Fruit fly (Drosophila melanogaster) whole organism, wandering third instar larva: Measurements from ENCODE around the gene Nup133.

Source experiments
- Abd-B ChIP-seq: fragments of >200 bp; optimal IDR thresholded peaks from 2 replicates; lab custom pipeline; 2017; ENCODE audit warnings: missing biosample characterization, missing genetic modification characterization
- brk ChIP-seq: fragments of 200-800 bp; sonication (Bioruptor generic); optimal IDR thresholded peaks from 2 replicates; lab custom pipeline; 2016; ENCODE audit warnings: missing biosample characterization, mild to moderate bottlenecking, missing genetic modification characterization
- dl ChIP-seq, 2 experiments: fragments of 175-275, 200-275 bp in 1 of 2; fragments of 200-275 bp in 1 of 2; sonication (Bioruptor generic); optimal IDR thresholded peaks; lab custom pipeline; 2018; ENCODE audit warnings: mild to moderate bottlenecking in 2 of 2, missing biosample characterization in 2 of 2, missing genetic modification characterization in 2 of 2, moderate library complexity in 2 of 2; ENCODE audit not compliant: partially characterized antibody in 2 of 2, insufficient read depth in 1 of 2
- h ChIP-seq: fragments of 200-800 bp; sonication (Bioruptor generic); optimal IDR thresholded peaks from 3 replicates; lab custom pipeline; 2016; ENCODE audit warnings: missing biosample characterization, mild to moderate bottlenecking, missing genetic modification characterization
- lola ChIP-seq: fragments of >200 bp; optimal IDR thresholded peaks from 2 replicates; lab custom pipeline; 2017; ENCODE audit warnings: missing biosample characterization, missing genetic modification characterization
- pan ChIP-seq: fragments of >200 bp; optimal IDR thresholded peaks from 2 replicates; lab custom pipeline; 2017
- tai ChIP-seq: sonication (Bioruptor generic); optimal IDR thresholded peaks from 2 replicates; lab custom pipeline; 2016; ENCODE audit warnings: missing biosample characterization, missing genetic modification characterization

DNA sequence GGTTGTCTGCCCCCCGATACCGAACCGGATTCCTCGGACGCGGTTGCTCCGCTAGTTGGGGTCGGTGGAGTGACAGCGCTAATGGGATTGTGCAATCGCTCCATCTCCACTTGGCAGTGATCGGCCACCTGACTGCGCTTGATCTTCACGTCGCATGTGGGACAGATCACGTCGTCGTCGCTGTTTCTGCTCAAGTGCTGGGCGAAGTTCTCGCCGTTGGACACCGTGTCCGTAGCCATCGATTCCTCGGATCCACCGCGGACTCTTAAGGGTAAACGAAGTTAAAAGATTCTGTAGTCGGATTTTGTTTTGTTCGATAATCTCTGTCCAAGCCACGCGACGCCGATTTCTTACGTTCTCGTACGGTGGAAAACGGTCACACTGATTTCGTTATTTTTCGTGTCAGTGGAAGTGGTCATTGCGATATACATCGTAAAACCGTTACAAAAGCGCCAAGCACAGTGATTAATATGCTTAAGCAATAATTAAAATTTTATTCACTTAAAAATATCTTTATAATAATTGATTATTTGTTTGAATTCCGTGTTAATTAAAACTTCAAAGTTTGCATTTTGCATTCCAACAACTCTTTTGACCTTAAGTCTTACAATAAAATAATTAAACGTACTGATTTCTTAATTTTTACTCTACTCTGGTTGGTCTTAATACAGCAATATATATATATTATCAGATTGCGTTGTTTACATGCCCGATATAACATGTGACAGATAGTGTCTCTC, 35.8 kb downstream of the Nup133 start, which contains the start of gene RNF220:
- TF ChIP-seq brk (no peak), pan (lab: Kevin White, UChicago) (no peak), tai (GFP tag; lab: Kevin White, UChicago) (no peak), dl (GFP tag; optimal IDR thresholded peaks at IDR 0.05; lab: Kevin White, UChicago; ENCODE audit: insufficient read depth in 1 of 2, partially characterized antibody in 2 of 2) (no peak), Abd-B (GFP tag; lab: Kevin White, UChicago) (no peak), lola (GFP tag; lab: Kevin White, UChicago) (no peak), h (GFP tag; lab: Kevin White, UChicago) (no peak)
